Worm (Caenorhabditis elegans) whole organism, late embryonic: ENCODE measurements around the gene nhr-107.

Source experiments
- C08G9.2 ChIP-seq: sonication (generic microtip); optimal IDR thresholded peaks from 2 replicates; lab custom pipeline; 2016; ENCODE audit warnings: mild to moderate bottlenecking, missing genetic modification characterization, moderate library complexity, missing compliant biosample characterization
- ama-1 ChIP-seq: fragments of 150-350 bp; optimal IDR thresholded peaks from 2 replicates; lab custom pipeline; 2014
- ceh-19 ChIP-seq: fragments of 200-800 bp; sonication (Bioruptor generic); optimal IDR thresholded peaks from 2 replicates; lab custom pipeline; 2018; ENCODE audit warnings: mild to moderate bottlenecking, missing genetic modification characterization, missing compliant biosample characterization
- fkh-10 ChIP-seq: fragments of 150-350 bp; optimal IDR thresholded peaks from 2 replicates; lab custom pipeline; 2014; ENCODE audit warnings: missing biosample characterization, missing genetic modification reagents, missing genetic modification characterization
- hlh-30 ChIP-seq: sonication (generic microtip); optimal IDR thresholded peaks from 2 replicates; lab custom pipeline; 2017; ENCODE audit warnings: antibody characterized with exemption, missing genetic modification characterization, missing compliant biosample characterization; ENCODE audit not compliant: insufficient read depth
- nfya-1 ChIP-seq: sonication (generic microtip); optimal IDR thresholded peaks from 2 replicates; lab custom pipeline; 2017; ENCODE audit warnings: missing genetic modification characterization, mild to moderate bottlenecking, missing compliant biosample characterization, antibody characterized with exemption, moderate library complexity
- nhr-232 ChIP-seq: sonication (generic microtip); optimal IDR thresholded peaks from 2 replicates; lab custom pipeline; 2016; ENCODE audit warnings: missing genetic modification characterization, missing compliant biosample characterization
- pha-4 ChIP-seq: fragments of 150-350 bp; optimal IDR thresholded peaks from 2 replicates; lab custom pipeline; 2018; ENCODE audit warnings: missing biosample characterization, missing genetic modification reagents, missing genetic modification characterization
- pqm-1 ChIP-seq: sonication (generic microtip); optimal IDR thresholded peaks from 2 replicates; lab custom pipeline; 2016; ENCODE audit warnings: missing genetic modification characterization, missing compliant biosample characterization
- tbx-2 ChIP-seq: sonication (generic microtip); optimal IDR thresholded peaks from 2 replicates; lab custom pipeline; 2016; ENCODE audit warnings: missing genetic modification characterization, missing compliant biosample characterization
- ttx-3 ChIP-seq: sonication (generic microtip); optimal IDR thresholded peaks from 2 replicates; lab custom pipeline; 2016; ENCODE audit warnings: missing genetic modification reagents, missing genetic modification characterization, missing compliant biosample characterization
- unc-42 ChIP-seq: sonication (generic microtip); optimal IDR thresholded peaks from 2 replicates; lab custom pipeline; 2016; ENCODE audit warnings: missing genotype, missing genetic modification characterization, missing compliant biosample characterization

- TF ChIP-seq nfya-1 (tag; lab: Kevin White, UChicago) (no peak), fkh-10 (no peak), pha-4 (tag; lab: Kevin White, UChicago) (no peak), ama-1 (lab: Kevin White, UChicago) (no peak), pqm-1 (no peak), hlh-30 (tag; lab: Kevin White, UChicago) (no peak), nhr-232 (tag; lab: Kevin White, UChicago) (no peak), ttx-3 (tag; lab: Kevin White, UChicago) (no peak), ceh-19 (no peak), C08G9.2 (tag; lab: Kevin White, UChicago) (no peak), unc-42 (tag; lab: Kevin White, UChicago) (no peak), tbx-2 (tag; lab: Kevin White, UChicago) (no peak)
These were observed 3.8 kb upstream of the nhr-107 start for ce11 chrV:7000734-7001133.
